Fruit fly (Drosophila melanogaster): Measurements from ENCODE around the gene Ir94e.

Gene Ir94e

dm6 chr3R:23358565-23359138 is 46.7 kb upstream of the Ir94e start, which contains the start of gene RpS3 (continued):
- TF ChIP-seq CG4820 (GFP tag; optimal IDR thresholded peaks at IDR 0.05) (no peak), CG9797 (GFP tag; optimal IDR thresholded peaks at IDR 0.05) (peak; percentile 83), klu (GFP tag; IDR thresholded peaks at IDR 0.05) (no peak), exex (tag; optimal IDR thresholded peaks at IDR 0.05) (peak; percentile 9), pb (GFP tag; optimal IDR thresholded peaks at IDR 0.05) (no peak), Neu2 (GFP tag; optimal IDR thresholded peaks at IDR 0.05; ENCODE audit: borderline replicate concordance) (no peak), tio (GFP tag; optimal IDR thresholded peaks at IDR 0.05) (no peak), CG1647 (GFP tag; optimal IDR thresholded peaks at IDR 0.05) (no peak), pnt (GFP tag; optimal IDR thresholded peaks at IDR 0.05) (no peak), her (GFP tag; optimal IDR thresholded peaks at IDR 0.05) (no peak), Poxn (GFP tag; IDR thresholded peaks at IDR 0.05) (no peak)

dm6 chr3R:23359420-23359819 is 45.9 kb upstream of the Ir94e start:
- TF ChIP-seq CG8478 (optimal IDR thresholded peaks at IDR 0.05) (peak; percentile 7), Ets65A (GFP tag) (peak; percentile 78), hbn (GFP tag; IDR thresholded peaks at IDR 0.05; ENCODE audit: partially characterized antibody) (0 out of 2 replicates have a peak, but pooled peaks have one; percentile 21), CG32532 (GFP tag; IDR thresholded peaks at IDR 0.05) (no peak), CkIIα-i1 (GFP tag; IDR thresholded peaks at IDR 0.05) (no peak), Med (GFP tag) (peak; percentile 71)

dm6 chr3R:23360356-23360755 is 45.0 kb upstream of the Ir94e start:
- TF ChIP-seq Doc3 (GFP tag; IDR thresholded peaks at IDR 0.05; ENCODE audit: partially characterized antibody), result no peak
- no peak for TF ChIP-seq PHDP (tag; optimal IDR thresholded peaks at IDR 0.05)
- TF ChIP-seq Dref (GFP tag; IDR thresholded peaks at IDR 0.05), result no peak
- TF ChIP-seq CG16779 (GFP tag; IDR thresholded peaks at IDR 0.05), result 0 out of 2 replicates have a peak, but pooled peaks have one; percentile 19
- peak; percentile 16 for TF ChIP-seq Ets65A (GFP tag)
- TF ChIP-seq sens (GFP tag), result peak; percentile 46
- TF ChIP-seq emc (GFP tag; optimal IDR thresholded peaks at IDR 0.05), result no peak
- TF ChIP-seq sob (GFP tag; IDR thresholded peaks at IDR 0.05), result no peak

- TF ChIP-seq Dip3 (GFP tag; optimal IDR thresholded peaks at IDR 0.05) (peak; percentile 7), Awh (GFP tag; IDR thresholded peaks at IDR 0.05) (0 out of 2 replicates have a peak, but pooled peaks have one; percentile 6), lmd (GFP tag; IDR thresholded peaks at IDR 0.05) (peak; percentile 52), onecut (GFP tag; IDR thresholded peaks at IDR 0.05) (0 out of 2 replicates have a peak, but pooled peaks have one; percentile 23), CG2120 (GFP tag; optimal IDR thresholded peaks at IDR 0.05) (peak; percentile 72), CG11695 (GFP tag; IDR thresholded peaks at IDR 0.05) (0 out of 3 replicates have a peak, but pooled peaks have one; percentile 10), seq (GFP tag; IDR thresholded peaks at IDR 0.05) (no peak), ci (GFP tag; IDR thresholded peaks at IDR 0.05) (0 out of 3 replicates have a peak, but pooled peaks have one; percentile 20), pum (GFP tag; optimal IDR thresholded peaks at IDR 0.05) (no peak), Mes4 (GFP tag; optimal IDR thresholded peaks at IDR 0.05) (no peak), bigmax (GFP tag; optimal IDR thresholded peaks at IDR 0.05) (no peak), ham (GFP tag; IDR thresholded peaks at IDR 0.05) (no peak), sens-2 (GFP tag; IDR thresholded peaks at IDR 0.05) (no peak), Xbp1 (GFP tag; optimal IDR thresholded peaks at IDR 0.05) (peak; percentile 10), Xrp1 (GFP tag; IDR thresholded peaks at IDR 0.05) (peak; percentile 60), CG10321 (GFP tag; IDR thresholded peaks at IDR 0.05) (no peak), CG14710 (tag; optimal IDR thresholded peaks at IDR 0.05) (peak; percentile 3), CG1792 (GFP tag; optimal IDR thresholded peaks at IDR 0.05) (peak; percentile 4), unpg (GFP tag; optimal IDR thresholded peaks at IDR 0.05) (peak; percentile 26), mam (GFP tag; optimal IDR thresholded peaks at IDR 0.05) (peak; percentile 53), CG14860 (GFP tag; IDR thresholded peaks at IDR 0.05; ENCODE audit: partially characterized antibody) (no peak), CG18262 (tag; optimal IDR thresholded peaks at IDR 0.05) (peak; percentile 24), CG12942 (GFP tag; optimal IDR thresholded peaks at IDR 0.05) (no peak)
Measured at dm6 chr3R:23363515-23364124, 41.7 kb upstream of the Ir94e start, which contains the start of gene CG4408. Gene CG4408 (minus strand): TSS chr3R:23363574.

Measured in whole organism, embryonic.